Fruit fly (Drosophila melanogaster) whole organism, pupa: Measurements from ENCODE around the gene MTPAP.

ENCODE experiments used
- CG10348 ChIP-seq: fragments of 200-800 bp; sonication (Bioruptor generic); IDR thresholded peaks from 2 replicates; pipeline ENCODE4 v1.3.6; 2022; ENCODE audit warnings: missing biosample characterization, missing genetic modification characterization
- CG12605 ChIP-seq: fragments of 200-800 bp; sonication (Bioruptor generic); IDR thresholded peaks from 2 replicates; pipeline ENCODE4 v1.3.6; 2022; ENCODE audit warnings: missing biosample characterization, missing genetic modification characterization
- CG13204 ChIP-seq: fragments of 200-800 bp; sonication (Bioruptor generic); optimal IDR thresholded peaks from 2 replicates; lab custom pipeline; 2018; ENCODE audit warnings: missing biosample characterization, mild to moderate bottlenecking, missing genetic modification characterization, moderate library complexity
- CG14655 ChIP-seq: fragments of 200-800 bp; sonication (Bioruptor generic); optimal IDR thresholded peaks from 3 replicates; lab custom pipeline; 2017; ENCODE audit warnings: mild to moderate bottlenecking, missing biosample characterization, missing genetic modification reagents, missing genetic modification characterization
- CG15710 ChIP-seq: fragments of 200-800 bp; sonication (Bioruptor generic); optimal IDR thresholded peaks from 2 replicates; lab custom pipeline; 2018; ENCODE audit warnings: missing biosample characterization, mild to moderate bottlenecking, missing genetic modification characterization, moderate library complexity
- CG17806 ChIP-seq: fragments of 200-800 bp; sonication (Bioruptor generic); optimal IDR thresholded peaks from 2 replicates; lab custom pipeline; 2018; ENCODE audit warnings: missing biosample characterization, mild to moderate bottlenecking, missing genetic modification characterization, moderate library complexity
- CG32121 ChIP-seq: fragments of 200-800 bp; sonication (Bioruptor generic); IDR thresholded peaks from 2 replicates; pipeline ENCODE4 v1.3.6; 2022; ENCODE audit warnings: missing biosample characterization, missing genetic modification characterization
- CG34367 ChIP-seq: fragments of 200-800 bp; sonication (Bioruptor generic); optimal IDR thresholded peaks from 2 replicates; lab custom pipeline; 2018; ENCODE audit warnings: missing biosample characterization, mild to moderate bottlenecking, missing genetic modification characterization
- CG4496 ChIP-seq: fragments of 200-800 bp; sonication (Bioruptor generic); IDR thresholded peaks from 3 replicates; pipeline ENCODE4 v1.3.6; 2022; ENCODE audit warnings: missing biosample characterization, missing genetic modification characterization
- CG8159 ChIP-seq: fragments of 200-800 bp; sonication (Bioruptor generic); optimal IDR thresholded peaks from 3 replicates; lab custom pipeline; 2018; ENCODE audit warnings: missing biosample characterization, mild to moderate bottlenecking, missing genetic modification characterization, moderate library complexity
- CG8301 ChIP-seq: fragments of 200-800 bp; sonication (Bioruptor generic); optimal IDR thresholded peaks from 2 replicates; lab custom pipeline; 2018; ENCODE audit warnings: missing biosample characterization, mild to moderate bottlenecking, missing genetic modification characterization
- CG9948 ChIP-seq: fragments of 200-800 bp; sonication (Bioruptor generic); optimal IDR thresholded peaks from 2 replicates; lab custom pipeline; 2018; ENCODE audit warnings: missing biosample characterization, mild to moderate bottlenecking, missing genetic modification characterization, moderate library complexity
- D1 ChIP-seq: fragments of 200-800 bp; sonication (Bioruptor generic); optimal IDR thresholded peaks from 2 replicates; lab custom pipeline; 2018; ENCODE audit warnings: missing biosample characterization, mild to moderate bottlenecking, missing genetic modification characterization, moderate library complexity
- EcR ChIP-seq: fragments of 200-800 bp; sonication (Bioruptor generic); optimal IDR thresholded peaks from 3 replicates; lab custom pipeline; 2019; ENCODE audit warnings: missing biosample characterization, missing genetic modification characterization, mild to moderate bottlenecking, moderate library complexity, missing genetic modification reagents
- Ets98B ChIP-seq: fragments of 200-800 bp; sonication (Bioruptor generic); IDR thresholded peaks from 2 replicates; pipeline ENCODE4 v1.3.6; 2022; ENCODE audit warnings: missing biosample characterization, missing genetic modification characterization
- Pif1A ChIP-seq: fragments of 200-800 bp; sonication (Bioruptor generic); optimal IDR thresholded peaks from 3 replicates; lab custom pipeline; 2016; ENCODE audit warnings: missing biosample characterization, missing genetic modification characterization
- Pif1B ChIP-seq: fragments of 200-800 bp; sonication (Bioruptor generic); optimal IDR thresholded peaks from 3 replicates; lab custom pipeline; 2016; ENCODE audit warnings: missing biosample characterization, missing genetic modification characterization
- Snoo ChIP-seq: fragments of 200-800 bp; sonication (Bioruptor generic); optimal IDR thresholded peaks from 3 replicates; lab custom pipeline; 2017; ENCODE audit warnings: missing biosample characterization, mild to moderate bottlenecking, missing genetic modification characterization, inconsistent platforms
- fd96Ca ChIP-seq: fragments of 200-800 bp; sonication (Bioruptor generic); IDR thresholded peaks from 3 replicates; pipeline ENCODE4 v1.3.6; 2022; ENCODE audit warnings: missing biosample characterization, missing genetic modification characterization
- gl ChIP-seq: fragments of 200-800 bp; sonication (Bioruptor generic); optimal IDR thresholded peaks from 2 replicates; lab custom pipeline; 2018; ENCODE audit warnings: missing biosample characterization, mild to moderate bottlenecking, missing genetic modification characterization
- rn ChIP-seq: fragments of 200-800 bp; sonication (Bioruptor generic); IDR thresholded peaks from 2 replicates; pipeline ENCODE4 v1.3.6; 2022; ENCODE audit warnings: missing biosample characterization, missing genetic modification characterization

Gene MTPAP

DNA sequence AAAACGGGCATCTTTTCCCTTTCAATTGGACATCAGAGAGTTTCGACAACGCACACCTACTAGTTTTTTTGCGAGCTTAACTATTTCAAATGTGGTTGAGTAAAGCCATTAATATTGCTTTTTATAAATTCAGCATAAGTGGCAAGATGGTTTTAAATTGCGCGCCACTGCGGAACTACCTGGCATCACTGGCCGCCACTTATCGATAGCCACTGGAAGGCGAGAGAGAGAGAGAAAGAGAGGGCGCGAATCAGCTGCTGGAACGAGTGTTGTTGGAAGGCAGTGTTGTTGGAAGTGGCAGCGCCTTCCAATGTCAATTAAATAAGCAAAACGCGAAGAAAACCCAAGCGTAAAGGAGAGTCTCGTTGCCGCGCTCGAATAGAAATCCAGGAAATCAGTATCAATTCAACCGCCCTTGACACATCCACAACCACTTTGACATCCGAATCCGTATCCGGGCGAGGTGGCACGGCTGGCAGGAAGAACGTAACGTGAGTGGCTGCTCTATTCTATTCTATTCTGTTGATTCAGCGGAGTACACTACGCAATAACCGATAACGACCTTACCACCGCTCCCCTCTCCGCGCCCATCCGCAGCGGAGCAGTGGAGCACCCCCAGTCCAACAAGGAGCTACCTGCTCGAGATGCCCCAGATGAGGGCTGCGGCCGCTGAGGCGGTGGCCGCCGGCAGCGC is 26.3 kb upstream of the MTPAP start, which contains the start of gene AMPKalpha:
Gene AMPKalpha, plus strand, starts transcription at position 272 of the 694 bp plus-strand sequence.
- TF ChIP-seq D1 (no peak), CG14655 (no peak), gl (tag; lab: Kevin White, UChicago) (no peak)

DNA sequence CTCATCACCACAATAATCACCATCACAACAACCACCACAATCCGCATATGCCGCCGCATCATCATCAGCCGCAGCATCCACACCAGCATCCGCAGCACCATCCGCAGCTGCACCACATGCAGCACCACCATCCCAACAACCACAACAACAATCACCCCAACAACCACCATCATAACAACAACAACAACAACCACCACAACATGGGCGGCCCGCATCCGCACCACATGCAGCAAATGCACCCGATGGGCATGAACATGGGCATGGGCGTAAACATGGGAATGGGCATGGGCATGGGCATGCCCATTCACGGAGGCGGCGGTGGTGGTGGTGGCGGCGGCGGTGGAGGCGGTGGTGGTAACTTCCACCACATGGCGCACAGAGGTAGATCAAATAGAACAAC is 23.5 kb upstream of the MTPAP start:
- TF ChIP-seq CG15710 (tag; lab: Kevin White, UChicago), result no peak
- TF ChIP-seq Pif1B (GFP tag; lab: Kevin White, UChicago), result no peak
- no peak for TF ChIP-seq gl (tag; lab: Kevin White, UChicago)
- no peak for TF ChIP-seq CG9948 (tag; lab: Kevin White, UChicago)
- TF ChIP-seq CG34367 (tag; lab: Kevin White, UChicago), result no peak
- TF ChIP-seq Snoo (tag; lab: Kevin White, UChicago), result no peak
- TF ChIP-seq D1, result no peak
- no peak for TF ChIP-seq rn (GFP tag; lab: Robert Waterston, UW)
- TF ChIP-seq EcR (GFP tag; lab: Kevin White, UChicago), result no peak
- TF ChIP-seq CG17806 (tag; lab: Kevin White, UChicago), result no peak
- no peak for TF ChIP-seq CG8159
- no peak for TF ChIP-seq CG14655
- TF ChIP-seq CG32121 (GFP tag; lab: Robert Waterston, UW), result no peak
- TF ChIP-seq CG13204 (GFP tag; lab: Kevin White, UChicago), result no peak
- no peak for TF ChIP-seq CG4496 (GFP tag; lab: Robert Waterston, UW)
- TF ChIP-seq Ets98B (GFP tag; lab: Robert Waterston, UW), result no peak
- TF ChIP-seq fd96Ca, result no peak
- TF ChIP-seq CG10348 (GFP tag; lab: Robert Waterston, UW), result no peak

DNA sequence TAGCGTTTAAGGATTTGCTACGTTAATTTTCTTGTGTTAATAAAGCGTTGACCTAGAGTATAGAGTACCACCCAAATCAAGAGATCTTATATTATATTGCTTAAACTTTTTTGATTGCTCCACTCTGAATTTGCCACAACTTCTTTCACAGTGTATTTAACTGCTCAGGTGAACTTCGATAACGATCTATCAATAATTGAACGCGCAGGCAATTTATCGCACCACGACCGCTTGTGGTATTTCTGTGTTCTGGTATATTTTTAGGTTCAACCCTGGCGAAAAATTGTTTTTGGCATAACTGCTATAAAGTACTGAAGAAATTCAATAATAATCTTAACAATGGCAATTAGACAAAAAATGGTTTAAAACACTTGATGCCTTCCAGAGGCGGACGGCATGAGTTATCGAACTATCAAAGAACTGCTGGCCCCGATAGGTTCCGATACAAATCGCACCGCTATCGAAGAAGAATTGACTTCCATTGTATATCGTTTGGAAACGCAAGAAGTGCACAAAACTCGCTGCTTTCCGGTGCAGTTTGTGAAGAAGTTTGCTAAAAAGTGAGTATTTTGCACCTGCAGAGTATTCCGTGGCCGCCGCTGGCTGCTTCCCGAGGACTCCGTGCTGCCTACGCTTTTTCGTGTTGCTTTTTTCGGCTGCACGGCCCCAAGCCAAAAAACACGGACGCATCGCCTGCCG is 21.1 kb upstream of the MTPAP start, which contains the start of gene ssx:
Gene ssx, plus strand, starts transcription at position 477 of the 699 bp plus-strand sequence.
- TF ChIP-seq CG8301 (tag; lab: Kevin White, UChicago) (peak; percentile 30), CG17806 (tag; lab: Kevin White, UChicago) (peak; percentile 34), CG32121 (GFP tag; lab: Robert Waterston, UW) (peak; percentile 32; the same call in 1 of the 2 replicates), EcR (GFP tag; lab: Kevin White, UChicago) (no peak), Pif1A (no peak), CG15710 (tag; lab: Kevin White, UChicago) (peak; percentile 29), D1 (no peak), Ets98B (GFP tag; lab: Robert Waterston, UW) (peak; percentile 62), CG9948 (tag; lab: Kevin White, UChicago) (peak; percentile 12), gl (tag; lab: Kevin White, UChicago) (no peak), CG8159 (peak; percentile 24), fd96Ca (peak; percentile 38; the same call in 1 of the 3 replicates), CG12605 (GFP tag; lab: Robert Waterston, UW) (peak; percentile 47), CG13204 (GFP tag; lab: Kevin White, UChicago) (no peak), CG34367 (tag; lab: Kevin White, UChicago) (no peak), CG4496 (GFP tag; lab: Robert Waterston, UW) (peak; percentile 79; the same call in 2 of the 3 replicates), Snoo (tag; lab: Kevin White, UChicago) (peak; percentile 43), Pif1B (GFP tag; lab: Kevin White, UChicago) (no peak)

DNA sequence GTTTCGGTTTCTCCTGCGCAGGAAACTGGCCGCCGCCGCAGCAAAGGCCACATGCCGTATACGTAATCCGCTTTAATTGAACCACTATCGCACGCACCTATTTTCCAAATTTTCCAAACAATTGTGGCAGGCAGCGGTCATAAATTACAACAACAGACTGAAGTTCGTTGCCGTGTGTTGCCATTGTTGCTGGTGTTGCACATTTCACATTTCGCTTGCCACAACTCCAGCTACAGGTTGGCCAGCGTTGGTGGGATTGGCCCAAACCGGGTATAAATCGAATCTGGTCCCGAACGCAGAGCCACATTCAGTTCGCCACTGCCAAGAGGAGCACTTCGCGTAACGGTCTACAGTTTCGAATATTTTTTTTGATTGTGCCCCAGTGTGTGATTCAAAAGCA is 19.8 kb upstream of the MTPAP start, which contains the start of gene CG14770:
Gene CG14770, plus strand, starts transcription at position 301 of the 400 bp plus-strand sequence.
- TF ChIP-seq CG8159 (no peak), EcR (GFP tag; lab: Kevin White, UChicago) (no peak), gl (tag; lab: Kevin White, UChicago) (no peak), CG17806 (tag; lab: Kevin White, UChicago) (no peak), CG13204 (GFP tag; lab: Kevin White, UChicago) (no peak), CG34367 (tag; lab: Kevin White, UChicago) (no peak), Snoo (tag; lab: Kevin White, UChicago) (no peak), rn (GFP tag; lab: Robert Waterston, UW) (no peak), CG12605 (GFP tag; lab: Robert Waterston, UW) (no peak), CG4496 (GFP tag; lab: Robert Waterston, UW) (no peak), fd96Ca (no peak), Ets98B (GFP tag; lab: Robert Waterston, UW) (no peak), Pif1B (GFP tag; lab: Kevin White, UChicago) (no peak), CG9948 (tag; lab: Kevin White, UChicago) (no peak)
- TF ChIP-seq, all 21 proteins: peak for 0

DNA sequence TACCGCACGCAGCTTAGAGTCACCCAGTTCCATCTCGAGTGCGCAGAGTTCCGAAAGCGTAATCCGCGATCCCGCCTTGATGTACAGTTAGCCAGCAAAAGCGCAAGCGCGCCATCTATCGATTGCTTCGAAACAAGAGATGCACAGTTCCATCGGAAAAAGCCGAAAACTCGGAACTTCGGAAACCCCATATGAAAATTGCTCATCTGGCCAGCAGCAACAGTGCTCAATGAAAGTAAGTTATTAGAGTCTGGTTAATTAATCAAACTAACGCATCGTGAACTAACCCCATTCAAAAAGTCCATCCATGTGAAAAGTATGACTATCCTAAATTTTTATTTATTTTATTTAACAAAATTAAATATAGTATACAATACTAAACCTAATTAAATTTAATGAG is 8.3 kb upstream of the MTPAP start, which contains the start of gene png:
Gene png, minus strand, starts transcription at position 101 of the 400 bp plus-strand sequence.
- TF ChIP-seq Pif1A (no peak), CG17806 (tag; lab: Kevin White, UChicago) (no peak), fd96Ca (no peak), rn (GFP tag; lab: Robert Waterston, UW) (no peak), CG14655 (no peak), Pif1B (GFP tag; lab: Kevin White, UChicago) (no peak), CG34367 (tag; lab: Kevin White, UChicago) (no peak)
